Worm (Caenorhabditis elegans) whole organism, L4 larva: ENCODE data around the gene Y39A1A.3.
A peak's percentile ranks its signal among the peaks of the same experiment; 100 is the strongest.

Experiments
- Y48G9A.11 ChIP-seq: fragments of 200-800 bp; sonication (Bioruptor generic); IDR thresholded peaks from 2 replicates; pipeline ENCODE4 v1.3.6; 2022; ENCODE audit warnings: missing genetic modification reagents, missing genetic modification characterization, missing compliant biosample characterization
- ZK337.2 ChIP-seq: fragments of 200-800 bp; sonication (Bioruptor generic); IDR thresholded peaks from 2 replicates; pipeline ENCODE4 v1.3.6; 2022; ENCODE audit warnings: missing genetic modification reagents, missing genetic modification characterization, missing compliant biosample characterization
- aha-1 ChIP-seq: fragments of 150-350 bp; peaks from one replicate; lab custom pipeline; 2014; ENCODE audit warnings: missing biosample characterization, missing genetic modification characterization
- ama-1 ChIP-seq: fragments of 150-350 bp; optimal IDR thresholded peaks from 2 replicates; lab custom pipeline; 2014; ENCODE audit warnings: inconsistent platforms, mixed read lengths
- attf-4 ChIP-seq: sonication (generic microtip); optimal IDR thresholded peaks from 3 replicates; lab custom pipeline; 2017; ENCODE audit warnings: missing biosample characterization, missing genetic modification characterization
- ceh-32 ChIP-seq: sonication (generic microtip); optimal IDR thresholded peaks from 2 replicates; lab custom pipeline; 2016; ENCODE audit warnings: mild to moderate bottlenecking, missing genetic modification characterization, missing compliant biosample characterization; ENCODE audit not compliant: poor library complexity
- ceh-44 ChIP-seq: fragments of 200-800 bp; sonication (Bioruptor generic); IDR thresholded peaks from 2 replicates; pipeline ENCODE4 v1.3.6; 2022; ENCODE audit warnings: missing genetic modification reagents, missing genetic modification characterization, missing compliant biosample characterization
- daf-16 ChIP-seq, 3 experiments: sonication (generic microtip); optimal IDR thresholded peaks; 2 replicates each; lab custom pipeline; 2016 to 2017; ENCODE audit warnings: missing genetic modification characterization in 3 of 3, missing genetic modification reagents in 3 of 3, mild to moderate bottlenecking in 2 of 3, missing compliant biosample characterization in 2 of 3, missing biosample characterization in 1 of 3, moderate library complexity in 1 of 3
- daf-8 ChIP-seq: fragments of 200-800 bp; sonication (Bioruptor generic); IDR thresholded peaks from 2 replicates; pipeline ENCODE4 v1.3.6; 2022; ENCODE audit warnings: missing genetic modification characterization, missing compliant biosample characterization
- dmd-8 ChIP-seq: fragments of 200-800 bp; sonication (Bioruptor generic); IDR thresholded peaks from 2 replicates; pipeline ENCODE4 v1.3.6; 2022; ENCODE audit warnings: missing genetic modification characterization, missing compliant biosample characterization
- dpl-1 ChIP-seq: fragments of 150-350 bp; optimal IDR thresholded peaks from 2 replicates; lab custom pipeline; 2014; ENCODE audit warnings: missing biosample characterization, missing genetic modification reagents, missing genetic modification characterization
- dve-1 ChIP-seq: sonication (generic microtip); optimal IDR thresholded peaks from 2 replicates; lab custom pipeline; 2017; ENCODE audit warnings: antibody characterized with exemption, mild to moderate bottlenecking, missing genetic modification characterization, missing compliant biosample characterization; ENCODE audit not compliant: insufficient read depth
- egl-43 ChIP-seq: fragments of 200-800 bp; sonication (Bioruptor generic); IDR thresholded peaks from 2 replicates; pipeline ENCODE4 v1.3.6; 2022; ENCODE audit warnings: missing genetic modification reagents, missing genetic modification characterization, missing compliant biosample characterization
- hlh-11 ChIP-seq: fragments of 200-800 bp; sonication (Bioruptor generic); optimal IDR thresholded peaks from 2 replicates; lab custom pipeline; 2018; ENCODE audit warnings: mild to moderate bottlenecking, missing genetic modification characterization, missing compliant biosample characterization
- hlh-30 ChIP-seq: sonication (generic microtip); optimal IDR thresholded peaks from 2 replicates; lab custom pipeline; 2017; ENCODE audit warnings: antibody characterized with exemption, mild to moderate bottlenecking, missing genetic modification characterization, missing compliant biosample characterization; ENCODE audit not compliant: insufficient read depth
- hmg-1.1 ChIP-seq: fragments of 200-800 bp; sonication (Bioruptor generic); IDR thresholded peaks from 2 replicates; pipeline ENCODE4 v1.3.6; 2022; ENCODE audit warnings: missing genetic modification reagents, missing genetic modification characterization, missing compliant biosample characterization
- jun-1 ChIP-seq: fragments of 150-350 bp; optimal IDR thresholded peaks from 2 replicates; lab custom pipeline; 2014; ENCODE audit warnings: missing biosample characterization, missing genetic modification reagents, missing genetic modification characterization
- lin-1 ChIP-seq: fragments of 200-800 bp; sonication (Bioruptor generic); IDR thresholded peaks from 2 replicates; pipeline ENCODE4 v1.3.6; 2022; ENCODE audit warnings: missing genetic modification reagents, missing genetic modification characterization, missing compliant biosample characterization
- lin-29 ChIP-seq: fragments of 200-800 bp; sonication (Bioruptor generic); IDR thresholded peaks from 2 replicates; pipeline ENCODE4 v1.3.6; 2022; ENCODE audit warnings: missing genetic modification reagents, missing genetic modification characterization, missing compliant biosample characterization
- lin-38 ChIP-seq: fragments of 200-800 bp; sonication (Bioruptor generic); IDR thresholded peaks from 2 replicates; pipeline ENCODE4 v1.3.6; 2022; ENCODE audit warnings: missing genetic modification reagents, missing genetic modification characterization, missing compliant biosample characterization
- lsy-2 ChIP-seq, 2 experiments: fragments of 150-350 bp in 1 of 2; sonication (generic microtip) in 1 of 2; optimal IDR thresholded peaks; 2 replicates each; lab custom pipeline; 2014 to 2017; ENCODE audit warnings: missing biosample characterization in 2 of 2, missing genetic modification characterization in 2 of 2
- mdt-29 ChIP-seq: fragments of 200-800 bp; sonication (Bioruptor generic); IDR thresholded peaks from 2 replicates; pipeline ENCODE4 v1.3.6; 2022; ENCODE audit warnings: missing genetic modification reagents, missing genetic modification characterization, missing compliant biosample characterization
- mep-1 ChIP-seq: fragments of 150-350 bp; sonication (generic microtip); optimal IDR thresholded peaks from 3 replicates; lab custom pipeline; 2014; ENCODE audit warnings: missing biosample characterization, missing genetic modification characterization
- mes-2 ChIP-seq: sonication (generic microtip); optimal IDR thresholded peaks from 2 replicates; lab custom pipeline; 2016; ENCODE audit warnings: missing genotype, mild to moderate bottlenecking, missing genetic modification characterization, missing compliant biosample characterization; ENCODE audit not compliant: poor library complexity, severe bottlenecking
- mxl-2 ChIP-seq: fragments of 200-800 bp; sonication (Bioruptor generic); conservative IDR thresholded peaks from 2 replicates; pipeline ENCODE4 v1.3.6; 2022; ENCODE audit warnings: missing genetic modification reagents, missing genetic modification characterization, missing compliant biosample characterization
- nhr-25 ChIP-seq: sonication (generic microtip); optimal IDR thresholded peaks from 2 replicates; lab custom pipeline; 2017; ENCODE audit warnings: missing genetic modification characterization, mild to moderate bottlenecking, missing compliant biosample characterization, antibody characterized with exemption, moderate library complexity, borderline replicate concordance; ENCODE audit not compliant: insufficient read depth
- nhr-28 ChIP-seq: fragments of 150-350 bp; optimal IDR thresholded peaks from 2 replicates; lab custom pipeline; 2014; ENCODE audit warnings: missing biosample characterization, missing genetic modification characterization
- nhr-6 ChIP-seq: fragments of 150-350 bp; optimal IDR thresholded peaks from 2 replicates; lab custom pipeline; 2014; ENCODE audit warnings: missing biosample characterization, missing genetic modification characterization
- saeg-2 ChIP-seq: fragments of 200-800 bp; sonication (Bioruptor generic); IDR thresholded peaks from 2 replicates; pipeline ENCODE4 v1.3.6; 2022; ENCODE audit warnings: missing genetic modification reagents, missing genetic modification characterization, missing compliant biosample characterization
- sdz-12 ChIP-seq: fragments of 200-800 bp; sonication (Bioruptor generic); optimal IDR thresholded peaks from 2 replicates; lab custom pipeline; 2018; ENCODE audit warnings: mild to moderate bottlenecking, missing genetic modification characterization, missing compliant biosample characterization
- snpc-4 ChIP-seq: fragments of 150-350 bp; optimal IDR thresholded peaks from 2 replicates; lab custom pipeline; 2014; ENCODE audit warnings: missing biosample characterization, missing genetic modification characterization
- unc-130 ChIP-seq: sonication (generic microtip); optimal IDR thresholded peaks from 2 replicates; lab custom pipeline; 2016; ENCODE audit warnings: missing genetic modification reagents, missing genetic modification characterization, missing compliant biosample characterization
- unc-62 ChIP-seq, 3 experiments: fragments of 150-350 bp in 1 of 3; sonication (generic microtip); optimal IDR thresholded peaks in 2 of 3; peaks in 1 of 3; 1 replicate in 1 of 3; 2 replicates in 2 of 3; lab custom pipeline; 2014 to 2017; ENCODE audit warnings: missing biosample characterization in 3 of 3, missing genetic modification characterization in 3 of 3, missing genetic modification reagents in 3 of 3, missing genotype in 1 of 3
- zfp-2 ChIP-seq: sonication (generic microtip); optimal IDR thresholded peaks from 2 replicates; lab custom pipeline; 2016; ENCODE audit warnings: mild to moderate bottlenecking, missing genetic modification characterization, missing compliant biosample characterization
- zfp-3 ChIP-seq: fragments of 200-800 bp; sonication (Bioruptor generic); conservative IDR thresholded peaks from 2 replicates; pipeline ENCODE4 v1.3.6; 2022; ENCODE audit warnings: missing genetic modification reagents, missing genetic modification characterization, missing compliant biosample characterization

The Y39A1A.3 gene

DNA sequence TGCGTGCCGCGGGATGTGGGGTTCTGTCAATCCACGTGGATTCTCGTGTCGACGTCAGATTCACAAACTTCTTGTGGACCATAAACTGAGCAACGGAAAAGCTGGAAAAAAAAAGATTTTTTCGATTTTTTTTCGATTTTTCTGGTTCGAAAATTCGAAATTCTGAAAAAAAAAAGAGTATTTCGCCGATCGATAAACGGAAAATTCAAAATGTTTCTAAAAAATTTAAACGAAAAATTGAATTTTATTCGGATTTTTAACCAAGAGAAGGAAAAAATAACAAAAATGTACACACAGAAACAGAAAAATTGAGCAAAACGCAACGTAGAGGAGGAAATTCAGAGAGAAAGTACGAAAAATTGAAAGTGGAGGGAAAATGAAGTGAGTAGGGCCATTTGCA is at the start of gene Y39A1A.3:
Gene Y39A1A.3, minus strand, starts transcription at position 101 of the 400 bp plus-strand sequence.
- peak; percentile 53 for TF ChIP-seq ama-1 (lab: Kevin White, UChicago)
- TF ChIP-seq Y48G9A.11 (GFP tag; lab: Robert Waterston, UW) = no peak
- TF ChIP-seq lin-1 (GFP tag; lab: Robert Waterston, UW) = no peak
- TF ChIP-seq lin-29 = no peak
- no peak for TF ChIP-seq snpc-4 (tag; lab: Kevin White, UChicago)
- no peak for TF ChIP-seq saeg-2
- TF ChIP-seq mep-1 (tag; lab: Kevin White, UChicago) = peak; percentile 6

ce11 chrIII:10642781-10643180 is 46.5 kb upstream of the Y39A1A.3 start, which contains the start of the genes dhs-11 and orc-1:
TSS of gene dhs-11 (minus strand) at chrIII:10642865.
TSS of gene orc-1 (plus strand) at chrIII:10643129.
- TF ChIP-seq hmg-1.1 (GFP tag; lab: Robert Waterston, UW) = 0 out of 2 replicates have a peak, but pooled peaks have one; percentile 48
- no peak for TF ChIP-seq zfp-2 (tag; lab: Kevin White, UChicago)
- no peak for TF ChIP-seq daf-16 (GFP tag; optimal IDR thresholded peaks at IDR 0.05; lab: Kevin White, UChicago)
- peak; percentile 30 for TF ChIP-seq daf-16 (tag; optimal IDR thresholded peaks at IDR 0.05; lab: Kevin White, UChicago)
- no peak for TF ChIP-seq nhr-25 (tag; lab: Kevin White, UChicago)
- TF ChIP-seq unc-130 = peak; percentile 32
- TF ChIP-seq attf-4 (tag; lab: Kevin White, UChicago) = no peak
- TF ChIP-seq hlh-11 (tag; lab: Kevin White, UChicago) = no peak
- peak; percentile 69 to 99 for TF ChIP-seq lsy-2 (tag; optimal IDR thresholded peaks at IDR 0.05; lab: Kevin White, UChicago)
- TF ChIP-seq egl-43 (GFP tag; lab: Robert Waterston, UW) = no peak
- no peak for TF ChIP-seq ceh-44 (GFP tag; lab: Robert Waterston, UW)
- no peak for TF ChIP-seq mdt-29 (GFP tag; lab: Robert Waterston, UW)
- no peak for TF ChIP-seq daf-8 (GFP tag; lab: Robert Waterston, UW)
- TF ChIP-seq mxl-2 (GFP tag; lab: Robert Waterston, UW) = no peak
- TF ChIP-seq nhr-6 = peak; percentile 47
- peak; percentile 12 for TF ChIP-seq hlh-30 (tag; lab: Kevin White, UChicago)
- no peak for TF ChIP-seq saeg-2
- TF ChIP-seq mep-1 (tag; lab: Kevin White, UChicago) = peak; percentile 26
- no peak for TF ChIP-seq dmd-8
- peak; percentile 69 for TF ChIP-seq lin-38 (GFP tag; lab: Robert Waterston, UW)
- TF ChIP-seq dve-1 (tag; lab: Kevin White, UChicago) = peak; percentile 56
- no peak for TF ChIP-seq zfp-3
- peak; percentile 9 for TF ChIP-seq nhr-28 (tag; lab: Kevin White, UChicago)
- peak; percentile 67 for TF ChIP-seq aha-1 (tag; lab: Kevin White, UChicago)
- TF ChIP-seq jun-1 (tag; lab: Kevin White, UChicago) = no peak
- peak; percentile 68 for TF ChIP-seq mes-2 (tag; lab: Kevin White, UChicago)
- TF ChIP-seq ZK337.2 (GFP tag; lab: Robert Waterston, UW) = no peak
- TF ChIP-seq dpl-1 (GFP tag; lab: Kevin White, UChicago) = peak; percentile 89
- TF ChIP-seq unc-62 (GFP tag; optimal IDR thresholded peaks at IDR 0.05 in 1 of 2; lab: Kevin White, UChicago) = no peak
- no peak for TF ChIP-seq unc-62 (tag; optimal IDR thresholded peaks at IDR 0.05; lab: Kevin White, UChicago)
- TF ChIP-seq, all 104 proteins: peak for 13

DNA sequence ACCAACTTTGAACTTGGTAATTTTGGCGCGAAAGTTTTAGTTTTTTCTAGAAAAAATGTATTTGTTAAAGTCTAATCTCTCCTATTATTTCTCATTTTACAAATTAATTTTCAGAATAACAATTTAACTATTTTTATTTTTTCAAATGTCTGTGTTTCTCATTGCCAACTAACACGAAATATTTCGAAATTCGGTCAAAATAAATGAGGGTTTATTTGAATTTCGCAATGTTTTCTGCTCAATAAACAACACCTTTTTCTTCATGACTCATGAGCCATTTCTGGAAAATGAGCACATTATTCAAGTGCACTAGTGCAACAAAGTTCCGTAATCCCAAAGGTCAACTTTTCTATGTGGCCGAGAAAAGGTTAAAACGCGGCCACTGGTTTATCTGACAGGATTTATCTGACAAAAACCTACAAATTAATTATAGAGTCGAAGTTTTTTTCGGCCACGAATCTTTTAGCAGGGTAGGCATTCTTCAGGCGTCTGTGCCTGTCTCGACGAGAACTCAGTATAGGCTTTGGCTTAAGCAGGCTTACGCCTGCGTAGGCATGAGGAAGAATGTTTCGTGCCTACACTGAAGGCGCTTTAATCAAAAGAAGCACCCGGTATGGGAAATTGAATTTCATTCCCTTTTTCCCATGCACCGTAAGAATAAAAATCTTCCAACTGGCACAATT is 42.2 kb upstream of the Y39A1A.3 start, which contains the start of gene Y39A1A.27:
Gene Y39A1A.27, plus strand, starts transcription at position 633 of the 683 bp plus-strand sequence.
- no peak for TF ChIP-seq ceh-32
- no peak for TF ChIP-seq sdz-12 (GFP tag; lab: Kevin White, UChicago)
- TF ChIP-seq aha-1 (tag; lab: Kevin White, UChicago) = peak; percentile 18
